Worm (Caenorhabditis elegans): ENCODE measurements around the gene C37C3.11.

The C37C3.11 gene

ce11 chrV:7830952-7831351, 33.6 kb downstream of the C37C3.11 start:
- TF ChIP-seq ceh-13 (GFP tag; optimal IDR thresholded peaks at IDR 0.05) (no peak), tbx-11 (GFP tag; IDR thresholded peaks at IDR 0.05) (no peak), sea-1 (GFP tag; conservative IDR thresholded peaks at IDR 0.05) (no peak), aly-1 (tag; optimal IDR thresholded peaks at IDR 0.05) (no peak), B0310.2 (tag; optimal IDR thresholded peaks at IDR 0.05) (no peak), ceh-36 (tag; optimal IDR thresholded peaks at IDR 0.05) (no peak), hnd-1 (tag; optimal IDR thresholded peaks at IDR 0.05) (no peak), scrt-1 (GFP tag; IDR thresholded peaks at IDR 0.05) (no peak), F13C5.2 (tag; optimal IDR thresholded peaks at IDR 0.05) (no peak), tra-4 (tag; optimal IDR thresholded peaks at IDR 0.05) (no peak), ets-7 (tag; optimal IDR thresholded peaks at IDR 0.05) (no peak)

ce11 chrV:7826917-7827316, 37.6 kb downstream of the C37C3.11 start, which contains the start of gene mig-6:
Gene mig-6, plus strand, starts transcription at chrV:7827217.
- no peak for TF ChIP-seq ets-7 (tag; optimal IDR thresholded peaks at IDR 0.05)
- TF ChIP-seq pes-1 (GFP tag; IDR thresholded peaks at IDR 0.05): no peak
- no peak for TF ChIP-seq F13C5.2 (tag; optimal IDR thresholded peaks at IDR 0.05)
- TF ChIP-seq hmbx-1 (tag; optimal IDR thresholded peaks at IDR 0.05): no peak
- no peak for TF ChIP-seq tbx-37 (GFP tag; conservative IDR thresholded peaks at IDR 0.05)

- TF ChIP-seq hmg-4 (GFP tag; optimal IDR thresholded peaks at IDR 0.05): no peak
- TF ChIP-seq tbx-11 (GFP tag; IDR thresholded peaks at IDR 0.05): no peak
- no peak for TF ChIP-seq aly-1 (tag; optimal IDR thresholded peaks at IDR 0.05)
These were observed 38.2 kb downstream of the C37C3.11 start for ce11 chrV:7826362-7826761.

- TF ChIP-seq B0310.2 (tag; optimal IDR thresholded peaks at IDR 0.05) (no peak), ets-7 (tag; optimal IDR thresholded peaks at IDR 0.05) (no peak), scrt-1 (GFP tag; IDR thresholded peaks at IDR 0.05) (no peak), aly-1 (tag; optimal IDR thresholded peaks at IDR 0.05) (no peak), pes-1 (GFP tag; IDR thresholded peaks at IDR 0.05) (no peak), hnd-1 (tag; optimal IDR thresholded peaks at IDR 0.05) (no peak), hmbx-1 (tag; optimal IDR thresholded peaks at IDR 0.05) (no peak), flt-1 (GFP tag; IDR thresholded peaks at IDR 0.05) (no peak), tbx-11 (GFP tag; IDR thresholded peaks at IDR 0.05) (no peak), ceh-13 (GFP tag; optimal IDR thresholded peaks at IDR 0.05) (no peak), ama-1 (optimal IDR thresholded peaks at IDR 0.05) (no peak), hmg-4 (GFP tag; optimal IDR thresholded peaks at IDR 0.05) (no peak), ceh-36 (tag; optimal IDR thresholded peaks at IDR 0.05) (no peak), sea-1 (GFP tag; conservative IDR thresholded peaks at IDR 0.05) (no peak)
These were observed 38.7 kb downstream of the C37C3.11 start for ce11 chrV:7825836-7826235.

- no peak for TF ChIP-seq ceh-36 (tag; optimal IDR thresholded peaks at IDR 0.05)
- no peak for TF ChIP-seq sea-1 (GFP tag; conservative IDR thresholded peaks at IDR 0.05)
- TF ChIP-seq F13C5.2 (tag; optimal IDR thresholded peaks at IDR 0.05): no peak
- TF ChIP-seq tbx-37 (GFP tag; conservative IDR thresholded peaks at IDR 0.05): no peak
- TF ChIP-seq ets-7 (tag; optimal IDR thresholded peaks at IDR 0.05): no peak
- TF ChIP-seq aly-1 (tag; optimal IDR thresholded peaks at IDR 0.05): no peak
- no peak for TF ChIP-seq pes-1 (GFP tag; IDR thresholded peaks at IDR 0.05)
- no peak for TF ChIP-seq tra-4 (tag; optimal IDR thresholded peaks at IDR 0.05)
- no peak for TF ChIP-seq ama-1 (optimal IDR thresholded peaks at IDR 0.05)
- no peak for TF ChIP-seq hnd-1 (tag; optimal IDR thresholded peaks at IDR 0.05)
- TF ChIP-seq B0310.2 (tag; optimal IDR thresholded peaks at IDR 0.05): no peak
These were observed 40.4 kb downstream of the C37C3.11 start for ce11 chrV:7824138-7824537.

- TF ChIP-seq ama-1 (optimal IDR thresholded peaks at IDR 0.05): no peak
- TF ChIP-seq B0310.2 (tag; optimal IDR thresholded peaks at IDR 0.05): no peak
- TF ChIP-seq hmbx-1 (tag; optimal IDR thresholded peaks at IDR 0.05): no peak
- no peak for TF ChIP-seq ceh-36 (tag; optimal IDR thresholded peaks at IDR 0.05)
- no peak for TF ChIP-seq hnd-1 (tag; optimal IDR thresholded peaks at IDR 0.05)
- TF ChIP-seq pes-1 (GFP tag; IDR thresholded peaks at IDR 0.05): no peak
- TF ChIP-seq tbx-37 (GFP tag; conservative IDR thresholded peaks at IDR 0.05): no peak
- TF ChIP-seq scrt-1 (GFP tag; IDR thresholded peaks at IDR 0.05): no peak
- no peak for TF ChIP-seq ets-7 (tag; optimal IDR thresholded peaks at IDR 0.05)
- no peak for TF ChIP-seq F13C5.2 (tag; optimal IDR thresholded peaks at IDR 0.05)
- TF ChIP-seq tra-4 (tag; optimal IDR thresholded peaks at IDR 0.05): no peak
- no peak for TF ChIP-seq tbx-11 (GFP tag; IDR thresholded peaks at IDR 0.05)
These were observed 41.9 kb downstream of the C37C3.11 start for ce11 chrV:7822655-7823054.

ce11 chrV:7820270-7820669, 44.3 kb downstream of the C37C3.11 start, which contains the start of gene lbp-4:
Gene lbp-4, plus strand, starts transcription at chrV:7820578.
- TF ChIP-seq ceh-13 (GFP tag; optimal IDR thresholded peaks at IDR 0.05) (no peak), ets-7 (tag; optimal IDR thresholded peaks at IDR 0.05) (peak; percentile 3), flt-1 (GFP tag; IDR thresholded peaks at IDR 0.05) (peak; percentile 4; the same call in 1 of the 2 replicates)

ce11 chrV:7819585-7819984, 45.0 kb downstream of the C37C3.11 start:
- TF ChIP-seq hmg-4 (GFP tag; optimal IDR thresholded peaks at IDR 0.05): no peak

ce11 chrV:7816486-7816885, 48.1 kb downstream of the C37C3.11 start:
- TF ChIP-seq aly-1 (tag; optimal IDR thresholded peaks at IDR 0.05): no peak
- no peak for TF ChIP-seq tbx-37 (GFP tag; conservative IDR thresholded peaks at IDR 0.05)
- no peak for TF ChIP-seq tra-4 (tag; optimal IDR thresholded peaks at IDR 0.05)
- TF ChIP-seq ets-7 (tag; optimal IDR thresholded peaks at IDR 0.05): no peak
- no peak for TF ChIP-seq ceh-36 (tag; optimal IDR thresholded peaks at IDR 0.05)
- no peak for TF ChIP-seq pes-1 (GFP tag; IDR thresholded peaks at IDR 0.05)
- no peak for TF ChIP-seq flt-1 (GFP tag; IDR thresholded peaks at IDR 0.05)
- TF ChIP-seq B0310.2 (tag; optimal IDR thresholded peaks at IDR 0.05): no peak
- no peak for TF ChIP-seq tbx-11 (GFP tag; IDR thresholded peaks at IDR 0.05)
- TF ChIP-seq ama-1 (optimal IDR thresholded peaks at IDR 0.05): no peak
- no peak for TF ChIP-seq hnd-1 (tag; optimal IDR thresholded peaks at IDR 0.05)
- no peak for TF ChIP-seq sea-1 (GFP tag; conservative IDR thresholded peaks at IDR 0.05)
- no peak for TF ChIP-seq hmbx-1 (tag; optimal IDR thresholded peaks at IDR 0.05)
- TF ChIP-seq F13C5.2 (tag; optimal IDR thresholded peaks at IDR 0.05): no peak
- no peak for TF ChIP-seq scrt-1 (GFP tag; IDR thresholded peaks at IDR 0.05)
- TF ChIP-seq hmg-4 (GFP tag; optimal IDR thresholded peaks at IDR 0.05): no peak
- no peak for TF ChIP-seq ceh-13 (GFP tag; optimal IDR thresholded peaks at IDR 0.05)
